Worm (Caenorhabditis elegans): Measurements from ENCODE around the gene Y5H2B.3.

DNA sequence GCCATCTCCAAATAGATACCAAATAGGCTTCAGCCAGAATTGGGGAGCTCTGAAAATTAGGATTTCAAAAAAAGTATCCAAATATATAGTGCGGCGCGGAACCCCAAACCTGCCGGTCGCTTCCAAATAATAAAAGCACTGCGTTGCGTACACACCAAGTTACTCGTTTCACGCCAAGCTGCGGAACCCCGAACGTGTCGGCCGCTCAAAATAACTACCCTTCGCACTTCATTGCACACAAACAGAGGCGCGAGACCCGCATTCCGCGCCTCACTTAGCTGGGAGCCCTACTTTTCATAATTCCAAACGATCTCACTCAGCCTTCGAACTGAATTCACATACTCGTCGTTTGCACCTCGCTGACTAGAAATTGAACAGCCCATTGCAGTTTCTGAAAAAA lies 11.5 kb downstream of the Y5H2B.3 start:
- TF ChIP-seq pha-4 (GFP tag; IDR thresholded peaks at IDR 0.05) = no peak
- no peak for TF ChIP-seq pha-4 (tag; optimal IDR thresholded peaks at IDR 0.05)
- TF ChIP-seq nhr-76 (tag; optimal IDR thresholded peaks at IDR 0.05) = no peak
- TF ChIP-seq nhr-42 (GFP tag; IDR thresholded peaks at IDR 0.05) = no peak
- TF ChIP-seq cey-2 (tag; optimal IDR thresholded peaks at IDR 0.05; ENCODE audit: borderline replicate concordance, insufficient read depth) = no peak
- no peak for TF ChIP-seq dpl-1 (GFP tag; optimal IDR thresholded peaks at IDR 0.05)
- no peak for TF ChIP-seq nhr-10 (tag; optimal IDR thresholded peaks at IDR 0.05)
